Fruit fly (Drosophila melanogaster) whole organism, wandering third instar larva: ENCODE results near the gene RpS17.

Experiments
- Hnf4 ChIP-seq: fragments of 200-800 bp; sonication (Bioruptor generic); optimal IDR thresholded peaks from 2 replicates; lab custom pipeline; 2016; ENCODE audit warnings: missing biosample characterization, mild to moderate bottlenecking, missing genetic modification characterization
- pan ChIP-seq: fragments of >200 bp; optimal IDR thresholded peaks from 2 replicates; lab custom pipeline; 2017
- psq ChIP-seq: fragments of 200-800 bp; sonication (Bioruptor generic); optimal IDR thresholded peaks from 3 replicates; lab custom pipeline; 2017; ENCODE audit warnings: missing biosample characterization, mild to moderate bottlenecking, missing genetic modification characterization, moderate library complexity

DNA sequence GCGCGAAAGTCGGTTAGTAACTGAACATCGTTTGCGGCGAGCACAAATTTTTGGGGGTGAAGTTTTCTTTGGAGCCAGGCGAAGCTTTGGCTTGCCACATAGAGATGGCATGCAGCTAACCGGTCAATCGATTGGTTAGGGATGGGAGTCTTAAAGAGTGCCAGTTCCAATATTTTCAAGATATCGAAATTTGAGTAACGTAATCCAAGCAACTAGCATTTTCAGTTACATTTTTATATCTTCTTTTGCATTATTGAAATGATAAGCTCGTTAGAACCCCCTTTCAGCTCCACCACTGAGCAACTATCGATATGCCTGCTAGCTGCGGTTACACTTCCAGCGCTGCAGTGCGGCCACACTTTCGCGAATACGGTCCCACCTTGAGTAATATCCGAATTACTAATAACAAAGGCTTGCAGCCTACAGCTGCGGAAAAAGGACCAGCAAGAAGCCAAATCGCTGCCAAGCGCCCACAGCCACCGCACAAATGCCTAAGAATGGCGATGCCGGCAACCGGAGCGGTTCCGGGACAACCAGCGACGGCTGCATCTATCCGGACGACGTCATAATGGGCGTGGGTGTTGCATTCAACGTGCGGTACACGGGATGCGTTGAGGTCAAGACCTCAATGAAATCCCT lies 2.8 kb downstream of the RpS17 start, which contains the start of the genes Atat and Shc:
- TF ChIP-seq Hnf4, result peak; percentile 99
- no peak for TF ChIP-seq pan
- peak; percentile 97 for TF ChIP-seq psq (GFP tag; lab: Kevin White, UChicago)
